Worm (Caenorhabditis elegans): ENCODE results near the gene M01F1.9.

The M01F1.9 gene

ce11 chrIII:3541539-3541938, 42.7 kb upstream of the M01F1.9 start, which contains the start of gene ben-1:
Gene ben-1, minus strand, starts transcription at chrIII:3541639.
- no peak for TF ChIP-seq C08G9.2 (tag; optimal IDR thresholded peaks at IDR 0.05)

DNA sequence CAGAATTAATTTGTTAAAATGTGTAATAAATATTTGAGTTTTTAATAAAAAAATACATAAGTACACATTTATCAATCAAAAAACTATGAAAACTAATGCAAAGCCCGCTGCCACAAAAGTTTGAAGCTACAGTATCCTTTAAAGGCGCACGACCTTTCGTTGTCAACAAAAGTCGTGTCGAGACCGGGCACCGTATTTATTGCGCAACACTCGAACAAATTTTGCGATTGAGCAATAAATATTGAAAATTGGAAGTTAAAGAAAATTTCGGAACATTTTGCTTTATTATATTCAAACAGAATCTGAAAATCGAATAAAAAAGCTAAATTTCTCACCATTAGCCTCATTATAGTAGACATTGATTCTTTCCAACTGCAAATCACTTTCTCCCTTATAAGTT, 42.2 kb upstream of the M01F1.9 start:
- no peak for TF ChIP-seq sdc-2 (tag; optimal IDR thresholded peaks at IDR 0.05)
- TF ChIP-seq fax-1 (tag; optimal IDR thresholded peaks at IDR 0.05) = no peak
- TF ChIP-seq ceh-24 (tag; optimal IDR thresholded peaks at IDR 0.05) = no peak
- no peak for TF ChIP-seq ceh-34 (tag; optimal IDR thresholded peaks at IDR 0.05)
- no peak for TF ChIP-seq madf-2 (tag; optimal IDR thresholded peaks at IDR 0.05)
- TF ChIP-seq zip-5 (tag; optimal IDR thresholded peaks at IDR 0.05) = no peak
- TF ChIP-seq ets-4 (tag; optimal IDR thresholded peaks at IDR 0.05) = no peak
- TF ChIP-seq sox-4 (tag; optimal IDR thresholded peaks at IDR 0.05) = no peak
- no peak for TF ChIP-seq ceh-48 (tag; optimal IDR thresholded peaks at IDR 0.05)
- no peak for TF ChIP-seq unc-55 (GFP tag; optimal IDR thresholded peaks at IDR 0.05)
- TF ChIP-seq sox-2 (GFP tag; IDR thresholded peaks at IDR 0.05) = no peak

DNA sequence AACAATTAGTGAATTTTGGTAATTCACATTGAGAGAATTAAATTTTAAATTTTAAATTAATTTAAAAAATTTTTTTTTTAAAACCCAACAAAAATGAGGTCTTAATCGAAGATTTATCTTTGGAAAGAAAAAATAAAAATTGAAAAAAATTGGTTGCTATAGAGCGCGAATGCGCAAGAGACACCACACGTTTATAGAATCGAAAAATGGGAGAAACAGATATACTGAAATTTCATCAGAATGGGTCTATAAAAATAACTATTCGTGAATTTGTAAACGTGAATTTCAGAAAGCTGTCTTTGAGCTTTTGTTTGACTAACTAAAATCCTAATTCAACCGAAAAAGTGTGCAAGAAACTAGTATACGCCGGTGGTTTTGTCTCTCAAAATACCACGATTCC, 41.6 kb upstream of the M01F1.9 start:
- TF ChIP-seq hlh-8 (tag; optimal IDR thresholded peaks at IDR 0.05) = peak; percentile 64
- peak; percentile 41 for TF ChIP-seq ceh-14 (tag; optimal IDR thresholded peaks at IDR 0.05)
- no peak for TF ChIP-seq nhr-232 (tag; optimal IDR thresholded peaks at IDR 0.05)
- peak; percentile 62 for TF ChIP-seq ceh-2 (tag; optimal IDR thresholded peaks at IDR 0.05)
- TF ChIP-seq ceh-31 (tag; optimal IDR thresholded peaks at IDR 0.05) = peak; percentile 88
- peak; percentile 1 for TF ChIP-seq ceh-18 (tag; optimal IDR thresholded peaks at IDR 0.05)
- no peak for TF ChIP-seq lim-6 (tag; optimal IDR thresholded peaks at IDR 0.05)
- TF ChIP-seq elt-2 (tag; optimal IDR thresholded peaks at IDR 0.05) = peak; percentile 68
- TF ChIP-seq ets-4 (tag; optimal IDR thresholded peaks at IDR 0.05) = peak; percentile 60
- TF ChIP-seq ttx-3 (tag; optimal IDR thresholded peaks at IDR 0.05) = peak; percentile 15
- TF ChIP-seq tbx-2 (tag; optimal IDR thresholded peaks at IDR 0.05) = peak; percentile 89
- TF ChIP-seq che-1 (tag; optimal IDR thresholded peaks at IDR 0.05) = no peak
- TF ChIP-seq K02D7.2 (tag; optimal IDR thresholded peaks at IDR 0.05) = no peak
- TF ChIP-seq npax-4 (tag; optimal IDR thresholded peaks at IDR 0.05) = no peak
- peak; percentile 66 for TF ChIP-seq fax-1 (tag; optimal IDR thresholded peaks at IDR 0.05)
- TF ChIP-seq tbx-7 (tag; optimal IDR thresholded peaks at IDR 0.05) = peak; percentile 70
- peak; percentile 60 for TF ChIP-seq ref-2 (tag; optimal IDR thresholded peaks at IDR 0.05)
- peak; percentile 64 for TF ChIP-seq zip-5 (tag; optimal IDR thresholded peaks at IDR 0.05)
- TF ChIP-seq ztf-16 (tag; optimal IDR thresholded peaks at IDR 0.05) = peak; percentile 14
- TF ChIP-seq rnt-1 (tag; optimal IDR thresholded peaks at IDR 0.05) = peak; percentile 48
- TF ChIP-seq unc-3 (GFP tag; conservative IDR thresholded peaks at IDR 0.05) = no peak
- TF ChIP-seq unc-3 (tag; optimal IDR thresholded peaks at IDR 0.05) = peak; percentile 16
- no peak for TF ChIP-seq ceh-45 (GFP tag; IDR thresholded peaks at IDR 0.05)
- peak; percentile 72 for TF ChIP-seq C08G9.2 (tag; optimal IDR thresholded peaks at IDR 0.05)

- TF ChIP-seq zip-5 (tag; optimal IDR thresholded peaks at IDR 0.05) (no peak), nfya-1 (tag; optimal IDR thresholded peaks at IDR 0.05) (no peak), ahr-1 (tag; optimal IDR thresholded peaks at IDR 0.05) (no peak), ceh-19 (GFP tag; optimal IDR thresholded peaks at IDR 0.05) (no peak), hlh-30 (tag; optimal IDR thresholded peaks at IDR 0.05; ENCODE audit: insufficient read depth) (no peak), dve-1 (tag; optimal IDR thresholded peaks at IDR 0.05) (no peak), fkh-6 (tag; optimal IDR thresholded peaks at IDR 0.05) (no peak), C08G9.2 (tag; optimal IDR thresholded peaks at IDR 0.05) (no peak), ceh-6 (GFP tag; optimal IDR thresholded peaks at IDR 0.05) (no peak), nhr-11 (tag; optimal IDR thresholded peaks at IDR 0.05) (no peak), sox-4 (tag; optimal IDR thresholded peaks at IDR 0.05) (no peak), hlh-13 (GFP tag; optimal IDR thresholded peaks at IDR 0.05) (no peak), ceh-34 (tag; optimal IDR thresholded peaks at IDR 0.05) (no peak), npax-4 (tag; optimal IDR thresholded peaks at IDR 0.05) (no peak), Y22D7AL.16 (tag; optimal IDR thresholded peaks at IDR 0.05) (no peak), ceh-24 (tag; optimal IDR thresholded peaks at IDR 0.05) (no peak), ceh-2 (tag; optimal IDR thresholded peaks at IDR 0.05) (no peak)
Measured at ce11 chrIII:3539499-3539898, 40.6 kb upstream of the M01F1.9 start.

Data from whole organism, late embryonic.